Worm (Caenorhabditis elegans) whole organism, L2 larva: ENCODE measurements around the gene Y43C5A.2.

Experiments used
- Y55F3AM.14 ChIP-seq: fragments of 200-800 bp; sonication (Bioruptor generic); optimal IDR thresholded peaks from 2 replicates; lab custom pipeline; 2018; ENCODE audit warnings: mild to moderate bottlenecking, missing genetic modification characterization, missing compliant biosample characterization
- lin-11 ChIP-seq: fragments of 150-350 bp; sonication (generic microtip); optimal IDR thresholded peaks from 2 replicates; lab custom pipeline; 2014; ENCODE audit warnings: missing biosample characterization, missing genetic modification characterization, inconsistent platforms, mixed read lengths
- lsy-2 ChIP-seq, 2 experiments: fragments of 150-350 bp in 1 of 2; sonication (generic microtip) in 1 of 2; optimal IDR thresholded peaks; 2 replicates each; lab custom pipeline; 2014 to 2017; ENCODE audit warnings: missing biosample characterization in 2 of 2, missing genetic modification characterization in 2 of 2
- mdl-1 ChIP-seq, 2 experiments: fragments of 150-350 bp in 1 of 2; sonication (generic microtip) in 1 of 2; optimal IDR thresholded peaks; 2 replicates each; lab custom pipeline; 2017; ENCODE audit warnings: missing biosample characterization in 2 of 2, missing genetic modification characterization in 2 of 2
- nhr-23 ChIP-seq: fragments of 150-350 bp; optimal IDR thresholded peaks from 2 replicates; lab custom pipeline; 2014; ENCODE audit warnings: missing biosample characterization, missing genetic modification reagents, missing genetic modification characterization
- nhr-77 ChIP-seq: fragments of 150-350 bp; optimal IDR thresholded peaks from 2 replicates; lab custom pipeline; 2014; ENCODE audit warnings: missing biosample characterization, missing genetic modification characterization
- unc-39 ChIP-seq: fragments of 150-350 bp; optimal IDR thresholded peaks from 2 replicates; lab custom pipeline; 2014; ENCODE audit warnings: missing biosample characterization, missing genetic modification characterization
- zag-1 ChIP-seq: fragments of 150-350 bp; optimal IDR thresholded peaks from 2 replicates; lab custom pipeline; 2014; ENCODE audit warnings: missing biosample characterization, missing genetic modification characterization
- ztf-11 ChIP-seq: sonication (generic microtip); optimal IDR thresholded peaks from 2 replicates; lab custom pipeline; 2017; ENCODE audit warnings: missing biosample characterization, missing genetic modification characterization
- ztf-4 ChIP-seq: fragments of 150-350 bp; optimal IDR thresholded peaks from 2 replicates; lab custom pipeline; 2014; ENCODE audit warnings: missing biosample characterization, missing genetic modification characterization

ce11 chrIV:10294030-10294429 lies 24.3 kb downstream of the Y43C5A.2 start, which contains the start of gene R09E10.6:
- no peak for TF ChIP-seq zag-1 (tag; lab: Kevin White, UChicago)
- TF ChIP-seq lsy-2 (tag; optimal IDR thresholded peaks at IDR 0.05; lab: Kevin White, UChicago) = no peak
- no peak for TF ChIP-seq Y55F3AM.14 (GFP tag; lab: Kevin White, UChicago)
- no peak for TF ChIP-seq ztf-4
- TF ChIP-seq nhr-23 (tag; lab: Kevin White, UChicago) = no peak
- TF ChIP-seq nhr-77 (tag; lab: Kevin White, UChicago) = no peak
- no peak for TF ChIP-seq lin-11 (tag; lab: Kevin White, UChicago)
- TF ChIP-seq mdl-1 (tag; optimal IDR thresholded peaks at IDR 0.05; lab: Kevin White, UChicago) = no peak
- no peak for TF ChIP-seq ztf-11
- TF ChIP-seq unc-39 (tag; lab: Kevin White, UChicago) = no peak
